Fruit fly (Drosophila melanogaster): Measurements from ENCODE around the gene Dhc98D.

dm6 chr3R:28563531-28563930 lies 76.8 kb downstream of the Dhc98D start:
- TF ChIP-seq psq (GFP tag; optimal IDR thresholded peaks at IDR 0.05) (no peak), CrebA (GFP tag; optimal IDR thresholded peaks at IDR 0.05; ENCODE audit: borderline replicate concordance) (no peak), tai (GFP tag; optimal IDR thresholded peaks at IDR 0.05) (no peak), OdsH (GFP tag; optimal IDR thresholded peaks at IDR 0.05) (no peak), Dif (GFP tag; optimal IDR thresholded peaks at IDR 0.05; ENCODE audit: partially characterized antibody) (no peak), br (GFP tag; optimal IDR thresholded peaks at IDR 0.05) (no peak), brk (GFP tag; optimal IDR thresholded peaks at IDR 0.05) (no peak), h (GFP tag; optimal IDR thresholded peaks at IDR 0.05) (no peak)
